Worm (Caenorhabditis elegans): ENCODE data around the gene R05D8.7.

The R05D8.7 gene

DNA sequence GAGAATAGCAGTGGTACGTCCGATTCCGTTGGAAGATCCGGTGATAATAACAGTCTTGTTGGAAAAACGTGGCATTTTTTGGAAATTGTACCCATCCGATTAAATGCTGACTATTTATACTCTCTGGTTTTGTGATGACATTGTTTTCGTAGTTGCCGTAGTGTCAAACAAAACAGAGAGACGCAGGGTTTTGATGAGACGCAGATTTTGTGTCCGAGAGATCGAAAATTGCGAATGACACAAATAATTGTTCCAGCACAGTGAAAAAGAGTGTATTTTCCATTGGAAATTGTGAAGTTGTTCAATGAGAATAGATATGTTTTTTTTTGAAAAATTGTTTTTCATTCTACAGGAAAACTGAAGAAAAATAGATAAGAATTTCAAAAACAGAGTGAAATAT lies at the start of gene R05D8.7:
TSS of gene R05D8.7 (minus strand) at position 104 of the 400 bp plus-strand sequence.
- TF ChIP-seq klf-2 (GFP tag; conservative IDR thresholded peaks at IDR 0.05) (no peak), ztf-23 (GFP tag; IDR thresholded peaks at IDR 0.05) (no peak), T22C8.4 (GFP tag; IDR thresholded peaks at IDR 0.05) (no peak), ref-1 (GFP tag; conservative IDR thresholded peaks at IDR 0.05) (no peak), ztf-29 (GFP tag; IDR thresholded peaks at IDR 0.05) (no peak), cog-1 (tag; optimal IDR thresholded peaks at IDR 0.05) (no peak), flt-1 (GFP tag; IDR thresholded peaks at IDR 0.05) (no peak), med-1 (GFP tag; optimal IDR thresholded peaks at IDR 0.05; ENCODE audit: insufficient read depth) (no peak), tab-1 (GFP tag; IDR thresholded peaks at IDR 0.05) (no peak)

DNA sequence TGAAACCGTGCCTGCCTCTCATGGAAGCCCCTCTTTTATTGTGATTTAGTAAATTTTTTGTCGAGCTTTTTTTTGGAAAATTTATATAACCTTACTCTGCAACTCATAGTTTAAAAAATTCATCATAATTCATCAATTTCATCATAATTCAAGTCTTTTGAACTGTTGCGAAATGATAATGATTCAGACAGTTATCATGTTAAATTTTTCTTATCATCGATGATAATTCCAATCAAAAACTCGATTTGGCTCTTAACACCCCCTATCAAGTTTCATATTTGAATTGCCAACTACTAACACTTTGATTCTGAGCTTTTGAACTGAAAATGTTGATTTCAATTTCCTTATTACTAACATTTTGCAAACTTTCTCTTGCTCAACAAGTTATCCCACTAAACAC lies 47.2 kb upstream of the R05D8.7 start, which contains the start of gene F54E2.1:
TSS of gene F54E2.1 (plus strand) at position 235 of the 400 bp plus-strand sequence.
- no peak for TF ChIP-seq ztf-29 (GFP tag; IDR thresholded peaks at IDR 0.05)

ce11 chrV:2809443-2809842 lies 46.4 kb upstream of the R05D8.7 start:
- no peak for TF ChIP-seq cog-1 (tag; optimal IDR thresholded peaks at IDR 0.05)
- TF ChIP-seq med-1 (GFP tag; optimal IDR thresholded peaks at IDR 0.05; ENCODE audit: insufficient read depth): no peak
- TF ChIP-seq ref-1 (GFP tag; conservative IDR thresholded peaks at IDR 0.05): no peak
- no peak for TF ChIP-seq klf-2 (GFP tag; conservative IDR thresholded peaks at IDR 0.05)

- no peak for TF ChIP-seq ztf-29 (GFP tag; IDR thresholded peaks at IDR 0.05)
- no peak for TF ChIP-seq ref-1 (GFP tag; conservative IDR thresholded peaks at IDR 0.05)
- TF ChIP-seq T22C8.4 (GFP tag; IDR thresholded peaks at IDR 0.05): no peak
- no peak for TF ChIP-seq med-1 (GFP tag; optimal IDR thresholded peaks at IDR 0.05; ENCODE audit: insufficient read depth)
Measured at ce11 chrV:2807760-2808159, 44.8 kb upstream of the R05D8.7 start, which contains the start of gene ketn-1. TSS of gene ketn-1 (minus strand) at chrV:2807860.

ce11 chrV:2803258-2803657 lies 40.2 kb upstream of the R05D8.7 start:
- no peak for TF ChIP-seq ztf-29 (GFP tag; IDR thresholded peaks at IDR 0.05)
- TF ChIP-seq cog-1 (tag; optimal IDR thresholded peaks at IDR 0.05): no peak
- TF ChIP-seq tab-1 (GFP tag; IDR thresholded peaks at IDR 0.05): no peak
- TF ChIP-seq flt-1 (GFP tag; IDR thresholded peaks at IDR 0.05): no peak
- TF ChIP-seq T22C8.4 (GFP tag; IDR thresholded peaks at IDR 0.05): no peak
- TF ChIP-seq ztf-23 (GFP tag; IDR thresholded peaks at IDR 0.05): no peak

DNA sequence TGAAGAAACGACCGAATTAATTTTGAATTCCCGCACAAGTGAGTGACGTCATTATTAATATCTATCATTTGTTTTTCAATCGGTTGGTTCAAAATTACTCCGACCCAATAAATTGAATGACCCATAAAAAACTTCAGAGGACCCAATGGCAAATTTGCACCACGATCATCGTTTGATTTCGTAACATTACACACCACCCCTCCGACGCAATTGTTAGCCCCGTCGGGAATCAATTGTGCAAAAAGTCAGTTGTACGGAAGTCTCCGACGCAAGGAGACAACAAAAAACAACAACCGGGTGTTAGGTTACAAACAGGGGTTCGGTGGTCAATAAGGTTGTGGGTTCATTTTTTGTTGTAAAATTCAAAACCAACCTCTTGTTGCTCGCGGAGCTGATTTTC lies 38.9 kb upstream of the R05D8.7 start:
- TF ChIP-seq ztf-29 (GFP tag; IDR thresholded peaks at IDR 0.05) (no peak), flt-1 (GFP tag; IDR thresholded peaks at IDR 0.05) (no peak), ref-1 (GFP tag; conservative IDR thresholded peaks at IDR 0.05) (no peak), ztf-23 (GFP tag; IDR thresholded peaks at IDR 0.05) (no peak), med-1 (GFP tag; optimal IDR thresholded peaks at IDR 0.05; ENCODE audit: insufficient read depth) (no peak), T22C8.4 (GFP tag; IDR thresholded peaks at IDR 0.05) (no peak), cog-1 (tag; optimal IDR thresholded peaks at IDR 0.05) (no peak), klf-2 (GFP tag; conservative IDR thresholded peaks at IDR 0.05) (no peak), tab-1 (GFP tag; IDR thresholded peaks at IDR 0.05) (no peak)

DNA sequence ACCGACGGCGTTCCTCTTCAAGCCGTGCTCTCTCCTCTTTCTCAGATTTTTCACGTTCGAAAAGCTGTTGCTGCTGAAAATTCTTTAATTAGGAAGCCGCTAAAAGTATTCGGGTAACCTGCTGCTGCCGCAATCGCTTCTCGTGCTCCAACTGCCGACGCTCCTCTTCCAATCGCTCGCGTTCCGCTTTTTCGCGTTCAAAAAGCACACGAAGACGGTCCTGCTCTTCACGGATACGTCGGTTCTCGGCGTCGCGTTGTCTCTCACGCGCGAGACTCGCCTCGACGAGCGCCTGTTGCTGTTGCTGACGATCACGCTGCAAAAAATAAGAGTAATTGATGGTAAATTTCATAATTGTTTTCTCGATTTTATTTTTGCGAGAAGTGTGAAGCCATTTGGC lies 37.7 kb upstream of the R05D8.7 start:
- TF ChIP-seq cog-1 (tag; optimal IDR thresholded peaks at IDR 0.05) (no peak), T22C8.4 (GFP tag; IDR thresholded peaks at IDR 0.05) (no peak), ztf-29 (GFP tag; IDR thresholded peaks at IDR 0.05) (no peak), ref-1 (GFP tag; conservative IDR thresholded peaks at IDR 0.05) (no peak), tab-1 (GFP tag; IDR thresholded peaks at IDR 0.05) (no peak), flt-1 (GFP tag; IDR thresholded peaks at IDR 0.05) (no peak), klf-2 (GFP tag; conservative IDR thresholded peaks at IDR 0.05) (no peak), ztf-23 (GFP tag; IDR thresholded peaks at IDR 0.05) (no peak), med-1 (GFP tag; optimal IDR thresholded peaks at IDR 0.05; ENCODE audit: insufficient read depth) (no peak)

DNA sequence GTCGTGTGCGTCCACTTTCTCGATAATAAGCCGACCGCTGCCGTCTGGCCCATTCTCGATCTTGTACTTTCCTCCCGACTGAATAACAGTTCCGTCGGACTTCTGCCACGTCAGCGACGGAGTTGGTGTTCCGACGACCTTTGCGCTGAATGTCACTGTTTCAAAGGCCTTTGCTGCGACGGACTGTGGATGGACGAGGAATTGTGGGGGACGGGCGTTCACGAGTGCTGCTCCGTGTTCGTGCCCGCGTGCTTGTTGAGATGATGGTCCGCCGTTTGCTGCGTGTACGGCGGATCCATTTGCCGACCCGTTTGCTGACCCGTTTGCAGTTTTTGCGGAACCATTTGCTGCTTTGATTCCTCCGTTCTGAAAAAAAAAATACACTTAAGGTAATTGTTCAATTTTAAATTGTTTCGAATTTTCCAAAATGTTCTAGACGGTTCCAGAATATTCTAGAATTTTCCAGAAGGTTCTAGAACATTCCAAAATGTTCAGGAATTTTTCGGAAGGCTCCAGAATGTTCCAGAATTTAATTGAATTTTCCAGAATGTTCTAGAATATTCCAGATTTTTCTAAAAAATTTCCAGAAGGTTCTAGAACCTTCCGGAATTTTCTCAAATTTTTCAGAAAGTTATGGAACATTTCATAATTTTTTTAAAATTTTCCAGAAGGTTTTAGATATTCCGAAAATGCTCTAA lies 36.3 kb upstream of the R05D8.7 start:
- no peak for TF ChIP-seq klf-2 (GFP tag; conservative IDR thresholded peaks at IDR 0.05)
- TF ChIP-seq tab-1 (GFP tag; IDR thresholded peaks at IDR 0.05): no peak
- TF ChIP-seq T22C8.4 (GFP tag; IDR thresholded peaks at IDR 0.05): no peak
- TF ChIP-seq med-1 (GFP tag; optimal IDR thresholded peaks at IDR 0.05; ENCODE audit: insufficient read depth): no peak
- no peak for TF ChIP-seq cog-1 (tag; optimal IDR thresholded peaks at IDR 0.05)
- no peak for TF ChIP-seq flt-1 (GFP tag; IDR thresholded peaks at IDR 0.05)
- TF ChIP-seq ref-1 (GFP tag; conservative IDR thresholded peaks at IDR 0.05): no peak
- TF ChIP-seq ztf-29 (GFP tag; IDR thresholded peaks at IDR 0.05): no peak
- TF ChIP-seq ztf-23 (GFP tag; IDR thresholded peaks at IDR 0.05): no peak

DNA sequence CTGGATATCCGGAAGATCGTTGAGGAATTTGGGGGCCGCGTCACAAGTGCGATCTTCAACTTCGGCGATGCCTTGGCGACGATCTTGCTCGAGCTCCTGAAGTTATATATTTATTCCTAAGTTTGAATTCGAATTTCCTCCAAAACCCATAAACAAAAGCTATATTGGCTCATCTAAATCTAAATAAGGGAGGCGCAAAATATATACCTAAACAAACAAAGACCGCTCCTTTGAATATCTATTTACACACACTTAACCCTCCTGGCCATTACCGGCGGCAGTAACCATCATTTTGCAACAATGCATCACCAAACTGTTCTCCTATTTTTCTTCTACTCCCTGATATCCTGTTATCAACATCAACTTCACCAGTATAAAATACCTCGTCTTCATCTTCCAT lies 33.0 kb upstream of the R05D8.7 start, which contains the start of gene F54E2.2:
TSS of gene F54E2.2 (plus strand) at position 301 of the 400 bp plus-strand sequence.
- TF ChIP-seq med-1 (GFP tag; optimal IDR thresholded peaks at IDR 0.05; ENCODE audit: insufficient read depth) (no peak), flt-1 (GFP tag; IDR thresholded peaks at IDR 0.05) (no peak), ref-1 (GFP tag; conservative IDR thresholded peaks at IDR 0.05) (no peak), tab-1 (GFP tag; IDR thresholded peaks at IDR 0.05) (no peak)

ce11 chrV:2792958-2793357 lies 29.9 kb upstream of the R05D8.7 start:
- TF ChIP-seq T22C8.4 (GFP tag; IDR thresholded peaks at IDR 0.05) (no peak), flt-1 (GFP tag; IDR thresholded peaks at IDR 0.05) (no peak), ztf-23 (GFP tag; IDR thresholded peaks at IDR 0.05) (no peak), cog-1 (tag; optimal IDR thresholded peaks at IDR 0.05) (no peak), ref-1 (GFP tag; conservative IDR thresholded peaks at IDR 0.05) (no peak), med-1 (GFP tag; optimal IDR thresholded peaks at IDR 0.05; ENCODE audit: insufficient read depth) (no peak), tab-1 (GFP tag; IDR thresholded peaks at IDR 0.05) (no peak), klf-2 (GFP tag; conservative IDR thresholded peaks at IDR 0.05) (no peak)
